Worm (Caenorhabditis elegans) whole organism, L4/young adult: ENCODE measurements around the gene srx-104.

Source experiments
- W03F9.2 ChIP-seq: fragments of 150-350 bp; optimal IDR thresholded peaks from 2 replicates; lab custom pipeline; 2014; ENCODE audit warnings: missing biosample characterization, missing genetic modification characterization
- him-1 ChIP-seq: sonication (generic microtip); optimal IDR thresholded peaks from 2 replicates; lab custom pipeline; 2016; ENCODE audit warnings: missing genotype, missing genetic modification reagents, missing genetic modification characterization, missing compliant biosample characterization

ce11 chrII:3659776-3660175 lies 39.7 kb downstream of the srx-104 start, which contains the start of gene F19B10.4:
- TF ChIP-seq him-1 (no peak), W03F9.2 (tag; lab: Kevin White, UChicago) (no peak)
